Worm (Caenorhabditis elegans) whole organism, L4 larva: ENCODE measurements around the gene F11C1.7.

Experiments used
- ces-1 ChIP-seq: fragments of 150-350 bp; sonication (generic microtip); optimal IDR thresholded peaks from 4 replicates; lab custom pipeline; 2014; ENCODE audit warnings: missing biosample characterization, missing genetic modification reagents, missing genetic modification characterization
- daf-8 ChIP-seq: fragments of 200-800 bp; sonication (Bioruptor generic); IDR thresholded peaks from 2 replicates; pipeline ENCODE4 v1.3.6; 2022; ENCODE audit warnings: missing genetic modification characterization, missing compliant biosample characterization
- dmd-9 ChIP-seq: fragments of 200-800 bp; sonication (Bioruptor generic); IDR thresholded peaks from 2 replicates; pipeline ENCODE4 v1.3.6; 2022; ENCODE audit warnings: missing genetic modification reagents, missing genetic modification characterization, missing compliant biosample characterization
- egl-27 ChIP-seq: sonication (generic microtip); optimal IDR thresholded peaks from 3 replicates; lab custom pipeline; 2017; ENCODE audit warnings: missing biosample characterization, missing genetic modification reagents, missing genetic modification characterization
- jun-1 ChIP-seq: fragments of 150-350 bp; optimal IDR thresholded peaks from 2 replicates; lab custom pipeline; 2014; ENCODE audit warnings: missing biosample characterization, missing genetic modification reagents, missing genetic modification characterization
- lsy-2 ChIP-seq, 2 experiments: fragments of 150-350 bp in 1 of 2; sonication (generic microtip) in 1 of 2; optimal IDR thresholded peaks; 2 replicates each; lab custom pipeline; 2014 to 2017; ENCODE audit warnings: missing biosample characterization in 2 of 2, missing genetic modification characterization in 2 of 2
- madf-9 ChIP-seq: fragments of 200-800 bp; sonication (Bioruptor generic); conservative IDR thresholded peaks from 2 replicates; pipeline ENCODE4 v1.3.6; 2022; ENCODE audit warnings: missing genetic modification reagents, missing genetic modification characterization, missing compliant biosample characterization
- mdt-29 ChIP-seq: fragments of 200-800 bp; sonication (Bioruptor generic); IDR thresholded peaks from 2 replicates; pipeline ENCODE4 v1.3.6; 2022; ENCODE audit warnings: missing genetic modification reagents, missing genetic modification characterization, missing compliant biosample characterization
- mes-2 ChIP-seq: sonication (generic microtip); optimal IDR thresholded peaks from 2 replicates; lab custom pipeline; 2016; ENCODE audit warnings: missing genotype, mild to moderate bottlenecking, missing genetic modification characterization, missing compliant biosample characterization; ENCODE audit not compliant: poor library complexity, severe bottlenecking
- nhr-25 ChIP-seq: sonication (generic microtip); optimal IDR thresholded peaks from 2 replicates; lab custom pipeline; 2017; ENCODE audit warnings: missing genetic modification characterization, mild to moderate bottlenecking, missing compliant biosample characterization, antibody characterized with exemption, moderate library complexity, borderline replicate concordance; ENCODE audit not compliant: insufficient read depth
- nhr-28 ChIP-seq: fragments of 150-350 bp; optimal IDR thresholded peaks from 2 replicates; lab custom pipeline; 2014; ENCODE audit warnings: missing biosample characterization, missing genetic modification characterization
- nhr-77 ChIP-seq: fragments of 150-350 bp; optimal IDR thresholded peaks from 2 replicates; lab custom pipeline; 2014; ENCODE audit warnings: missing biosample characterization, missing genetic modification characterization
- unc-62 ChIP-seq, 3 experiments: fragments of 150-350 bp in 1 of 3; sonication (generic microtip); optimal IDR thresholded peaks in 2 of 3; peaks in 1 of 3; 1 replicate in 1 of 3; 2 replicates in 2 of 3; lab custom pipeline; 2014 to 2017; ENCODE audit warnings: missing biosample characterization in 3 of 3, missing genetic modification characterization in 3 of 3, missing genetic modification reagents in 3 of 3, missing genotype in 1 of 3

DNA sequence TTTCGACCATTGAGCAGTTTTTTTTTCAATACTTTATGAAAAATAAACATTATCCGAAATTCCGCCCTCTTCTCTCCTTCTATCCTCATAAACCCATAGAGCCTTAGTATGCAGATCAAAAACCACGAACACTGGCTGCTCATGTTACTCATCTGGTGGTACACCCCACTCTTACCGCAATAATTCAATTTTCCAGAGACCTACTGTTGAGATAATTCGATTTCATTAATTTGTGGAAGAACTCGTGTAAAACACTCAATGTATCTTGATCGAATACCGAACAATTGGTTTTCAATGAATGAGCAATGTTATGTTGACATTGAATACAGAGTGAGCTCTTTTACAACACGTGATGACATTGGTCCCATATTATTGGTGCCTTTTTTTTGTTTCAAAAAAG is 32.3 kb downstream of the F11C1.7 start:
- TF ChIP-seq daf-8 (GFP tag; lab: Robert Waterston, UW) (no peak), egl-27 (tag; lab: Kevin White, UChicago) (no peak), mes-2 (tag; lab: Kevin White, UChicago) (no peak), madf-9 (no peak), nhr-25 (tag; lab: Kevin White, UChicago) (no peak), nhr-28 (no peak), dmd-9 (GFP tag; lab: Robert Waterston, UW) (no peak), unc-62 (GFP tag; optimal IDR thresholded peaks at IDR 0.05 in 1 of 2; lab: Kevin White, UChicago) (no peak), unc-62 (tag; optimal IDR thresholded peaks at IDR 0.05; lab: Kevin White, UChicago) (no peak), nhr-77 (tag; lab: Kevin White, UChicago) (no peak), jun-1 (no peak), lsy-2 (tag; optimal IDR thresholded peaks at IDR 0.05; lab: Kevin White, UChicago) (no peak), ces-1 (GFP tag; lab: Kevin White, UChicago) (no peak), mdt-29 (GFP tag; lab: Robert Waterston, UW) (no peak)
